Fruit fly (Drosophila melanogaster) whole organism, wandering third instar larva: Measurements from ENCODE around the gene CG17154.

Experiments used
- Abd-B ChIP-seq: fragments of >200 bp; optimal IDR thresholded peaks from 2 replicates; lab custom pipeline; 2017; ENCODE audit warnings: missing biosample characterization, missing genetic modification characterization
- Dfd ChIP-seq: fragments of >200 bp; optimal IDR thresholded peaks from 2 replicates; lab custom pipeline; 2017; ENCODE audit warnings: missing biosample characterization, missing genetic modification characterization
- Hnf4 ChIP-seq: fragments of 200-800 bp; sonication (Bioruptor generic); optimal IDR thresholded peaks from 2 replicates; lab custom pipeline; 2016; ENCODE audit warnings: missing biosample characterization, mild to moderate bottlenecking, missing genetic modification characterization
- Hr78 ChIP-seq: fragments of >200 bp; optimal IDR thresholded peaks from 2 replicates; lab custom pipeline; 2017; ENCODE audit warnings: missing biosample characterization, missing genetic modification characterization
- Mio ChIP-seq: sonication (Bioruptor generic); optimal IDR thresholded peaks from 2 replicates; lab custom pipeline; 2016; ENCODE audit warnings: missing biosample characterization, missing genetic modification characterization
- N ChIP-seq: fragments of >200 bp; optimal IDR thresholded peaks from 2 replicates; lab custom pipeline; 2018; ENCODE audit warnings: missing biosample characterization, missing external identifiers, missing genetic modification characterization
- OdsH ChIP-seq: fragments of 200-800 bp; sonication (Bioruptor generic); optimal IDR thresholded peaks from 2 replicates; lab custom pipeline; 2016; ENCODE audit warnings: missing biosample characterization, mild to moderate bottlenecking, missing genetic modification characterization
- dl ChIP-seq, 2 experiments: fragments of 175-275, 200-275 bp in 1 of 2; fragments of 200-275 bp in 1 of 2; sonication (Bioruptor generic); optimal IDR thresholded peaks; lab custom pipeline; 2018; ENCODE audit warnings: mild to moderate bottlenecking in 2 of 2, missing biosample characterization in 2 of 2, missing genetic modification characterization in 2 of 2, moderate library complexity in 2 of 2; ENCODE audit not compliant: partially characterized antibody in 2 of 2, insufficient read depth in 1 of 2
- fru ChIP-seq: fragments of 200-800 bp; sonication (Bioruptor generic); optimal IDR thresholded peaks from 3 replicates; lab custom pipeline; 2016; ENCODE audit warnings: missing biosample characterization, mild to moderate bottlenecking, missing genetic modification characterization
- h ChIP-seq: fragments of 200-800 bp; sonication (Bioruptor generic); optimal IDR thresholded peaks from 3 replicates; lab custom pipeline; 2016; ENCODE audit warnings: missing biosample characterization, mild to moderate bottlenecking, missing genetic modification characterization
- jim ChIP-seq: fragments of 175-275, 200-325 bp; sonication (Bioruptor generic); optimal IDR thresholded peaks from 2 replicates; lab custom pipeline; 2016; ENCODE audit warnings: missing biosample characterization, mild to moderate bottlenecking, missing genetic modification characterization
- psq ChIP-seq: fragments of 200-800 bp; sonication (Bioruptor generic); optimal IDR thresholded peaks from 3 replicates; lab custom pipeline; 2017; ENCODE audit warnings: missing biosample characterization, mild to moderate bottlenecking, missing genetic modification characterization, moderate library complexity
- usp ChIP-seq: fragments of >200 bp; optimal IDR thresholded peaks from 2 replicates; lab custom pipeline; 2017; ENCODE audit warnings: missing biosample characterization, missing genetic modification characterization

- TF ChIP-seq fru = no peak
- no peak for TF ChIP-seq jim (GFP tag; lab: Kevin White, UChicago)
- no peak for TF ChIP-seq Mio (GFP tag; lab: Kevin White, UChicago)
- TF ChIP-seq Hnf4 (GFP tag; lab: Kevin White, UChicago) = no peak
- no peak for TF ChIP-seq usp
- TF ChIP-seq h (GFP tag; lab: Kevin White, UChicago) = no peak
- no peak for TF ChIP-seq Hr78 (GFP tag; lab: Kevin White, UChicago)
- no peak for TF ChIP-seq psq
- no peak for TF ChIP-seq Dfd (GFP tag; lab: Kevin White, UChicago)
- TF ChIP-seq dl (GFP tag; optimal IDR thresholded peaks at IDR 0.05; lab: Kevin White, UChicago; ENCODE audit: insufficient read depth in 1 of 2, partially characterized antibody in 2 of 2) = no peak
- TF ChIP-seq OdsH (GFP tag; lab: Kevin White, UChicago) = no peak
- TF ChIP-seq Abd-B = no peak
- TF ChIP-seq N = no peak
Observed at dm6 chr3L:12044279-12044678, 44.1 kb upstream of the CG17154 start, which contains the start of gene CG43638.
